Worm (Caenorhabditis elegans) whole organism, young adult: ENCODE data around the gene egg-3.

Experiments used
- B0019.2 ChIP-seq: fragments of 200-800 bp; sonication (Bioruptor generic); conservative IDR thresholded peaks from 2 replicates; pipeline ENCODE4 v1.3.6; 2022; ENCODE audit warnings: missing genetic modification reagents, missing genetic modification characterization, missing compliant biosample characterization
- B0336.3 ChIP-seq: fragments of 200-800 bp; sonication (Bioruptor generic); IDR thresholded peaks from 2 replicates; pipeline ENCODE4 v1.3.6; 2022; ENCODE audit warnings: missing genetic modification characterization, missing compliant biosample characterization
- C17E4.6 ChIP-seq: fragments of 200-800 bp; sonication (Bioruptor generic); IDR thresholded peaks from 2 replicates; pipeline ENCODE4 v1.3.6; 2022; ENCODE audit warnings: missing genetic modification reagents, missing genetic modification characterization, missing compliant biosample characterization
- D2030.7 ChIP-seq: fragments of 200-800 bp; sonication (Bioruptor generic); IDR thresholded peaks from 2 replicates; pipeline ENCODE4 v1.3.6; 2022; ENCODE audit warnings: missing genetic modification reagents, missing genetic modification characterization, missing compliant biosample characterization
- F23B12.7 ChIP-seq: sonication (generic microtip); optimal IDR thresholded peaks from 2 replicates; lab custom pipeline; 2017; ENCODE audit warnings: missing genetic modification characterization, mild to moderate bottlenecking, missing compliant biosample characterization, antibody characterized with exemption, moderate library complexity; ENCODE audit not compliant: insufficient read depth
- F39B2.1 ChIP-seq: fragments of 200-800 bp; sonication (Bioruptor generic); IDR thresholded peaks from 2 replicates; pipeline ENCODE4 v1.3.6; 2022; ENCODE audit warnings: missing genetic modification reagents, missing genetic modification characterization, missing compliant biosample characterization
- F49E8.2 ChIP-seq: sonication (generic microtip); optimal IDR thresholded peaks from 3 replicates; lab custom pipeline; 2017; ENCODE audit warnings: missing genetic modification characterization, mild to moderate bottlenecking, missing compliant biosample characterization, antibody characterized with exemption, moderate library complexity; ENCODE audit not compliant: insufficient read depth
- F55B11.4 ChIP-seq: sonication (generic microtip); optimal IDR thresholded peaks from 2 replicates; lab custom pipeline; 2016; ENCODE audit warnings: missing compliant biosample characterization, missing genetic modification characterization, borderline replicate concordance; ENCODE audit not compliant: insufficient read depth
- T26A5.8 ChIP-seq: sonication (generic microtip); optimal IDR thresholded peaks from 2 replicates; lab custom pipeline; 2016; ENCODE audit warnings: missing genetic modification characterization, missing compliant biosample characterization
- Y53F4B.3 ChIP-seq: fragments of 200-800 bp; sonication (Bioruptor generic); IDR thresholded peaks from 2 replicates; pipeline ENCODE4 v1.3.6; 2022; ENCODE audit warnings: missing genetic modification reagents, missing genetic modification characterization, missing compliant biosample characterization
- Y79H2A.3 ChIP-seq: fragments of 200-800 bp; sonication (Bioruptor generic); conservative IDR thresholded peaks from 2 replicates; pipeline ENCODE4 v1.3.6; 2022; ENCODE audit warnings: missing genetic modification reagents, missing genetic modification characterization, missing compliant biosample characterization
- ZK185.1 ChIP-seq: sonication (generic microtip); optimal IDR thresholded peaks from 2 replicates; lab custom pipeline; 2016; ENCODE audit warnings: mild to moderate bottlenecking, missing genetic modification characterization, missing compliant biosample characterization; ENCODE audit not compliant: poor library complexity, severe bottlenecking
- athp-1 ChIP-seq: sonication (generic microtip); optimal IDR thresholded peaks from 2 replicates; lab custom pipeline; 2017; ENCODE audit warnings: mild to moderate bottlenecking, missing genetic modification characterization, missing compliant biosample characterization
- attf-5 ChIP-seq: fragments of 200-800 bp; sonication (Bioruptor generic); optimal IDR thresholded peaks from 2 replicates; lab custom pipeline; 2018; ENCODE audit warnings: mild to moderate bottlenecking, missing genetic modification characterization, missing compliant biosample characterization
- attf-6 ChIP-seq: fragments of 200-800 bp; sonication (Bioruptor generic); IDR thresholded peaks from 2 replicates; pipeline ENCODE4 v1.3.6; 2022; ENCODE audit warnings: missing genetic modification reagents, missing genetic modification characterization, missing compliant biosample characterization
- bed-1 ChIP-seq: fragments of 200-800 bp; sonication (Bioruptor generic); IDR thresholded peaks from 2 replicates; pipeline ENCODE4 v1.3.6; 2022; ENCODE audit warnings: missing genetic modification reagents, missing genetic modification characterization, missing compliant biosample characterization
- bed-2 ChIP-seq: fragments of 200-800 bp; sonication (Bioruptor generic); IDR thresholded peaks from 2 replicates; pipeline ENCODE4 v1.3.6; 2022; ENCODE audit warnings: missing genetic modification reagents, missing genetic modification characterization, missing compliant biosample characterization
- ceh-100 ChIP-seq: fragments of 200-800 bp; sonication (Bioruptor generic); IDR thresholded peaks from 2 replicates; pipeline ENCODE4 v1.3.6; 2022; ENCODE audit warnings: missing genetic modification reagents, missing genetic modification characterization, missing compliant biosample characterization
- ceh-40 ChIP-seq: fragments of 200-800 bp; sonication (Bioruptor generic); IDR thresholded peaks from 2 replicates; pipeline ENCODE4 v1.3.6; 2022; ENCODE audit warnings: missing genetic modification characterization, missing compliant biosample characterization
- dox-1 ChIP-seq: fragments of 200-800 bp; sonication (Bioruptor generic); IDR thresholded peaks from 2 replicates; pipeline ENCODE4 v1.3.6; 2022; ENCODE audit warnings: missing genetic modification reagents, missing genetic modification characterization, missing compliant biosample characterization
- dpl-1 ChIP-seq: fragments of 150-350 bp; optimal IDR thresholded peaks from 2 replicates; lab custom pipeline; 2014; ENCODE audit warnings: missing biosample characterization, missing genetic modification reagents, missing genetic modification characterization
- efl-1 ChIP-seq: fragments of 150-350 bp; optimal IDR thresholded peaks from 2 replicates; lab custom pipeline; 2014; ENCODE audit warnings: missing biosample characterization, missing genetic modification reagents, missing genetic modification characterization
- ekl-4 ChIP-seq: fragments of 200-800 bp; sonication (Bioruptor generic); IDR thresholded peaks from 2 replicates; pipeline ENCODE4 v1.3.6; 2022; ENCODE audit warnings: missing genetic modification reagents, missing genetic modification characterization, missing compliant biosample characterization
- fkh-3 ChIP-seq: sonication (generic microtip); optimal IDR thresholded peaks from 2 replicates; lab custom pipeline; 2016; ENCODE audit warnings: mild to moderate bottlenecking, missing genetic modification characterization, missing compliant biosample characterization
- gei-17 ChIP-seq: fragments of 200-800 bp; sonication (Bioruptor generic); optimal IDR thresholded peaks from 2 replicates; lab custom pipeline; 2018; ENCODE audit warnings: mild to moderate bottlenecking, missing genetic modification characterization, missing compliant biosample characterization
- hlh-26 ChIP-seq: fragments of 200-800 bp; sonication (Bioruptor generic); conservative IDR thresholded peaks from 2 replicates; pipeline ENCODE4 v1.3.6; 2022; ENCODE audit warnings: missing genetic modification reagents, missing genetic modification characterization, missing compliant biosample characterization
- hmg-1.2 ChIP-seq: fragments of 200-800 bp; sonication (Bioruptor generic); IDR thresholded peaks from 2 replicates; pipeline ENCODE4 v1.3.6; 2022; ENCODE audit warnings: missing genetic modification reagents, missing genetic modification characterization, missing compliant biosample characterization
- hmg-20 ChIP-seq: fragments of 200-800 bp; sonication (Bioruptor generic); IDR thresholded peaks from 2 replicates; pipeline ENCODE4 v1.3.6; 2022; ENCODE audit warnings: missing genetic modification reagents, missing genetic modification characterization, missing compliant biosample characterization
- let-526 ChIP-seq: fragments of 200-800 bp; sonication (Bioruptor generic); IDR thresholded peaks from 2 replicates; pipeline ENCODE4 v1.3.6; 2022; ENCODE audit warnings: missing genetic modification reagents, missing genetic modification characterization, missing compliant biosample characterization
- let-607 ChIP-seq, 2 experiments: fragments of 200-800 bp in 1 of 2; sonication (Bioruptor generic) in 1 of 2; sonication (generic microtip) in 1 of 2; optimal IDR thresholded peaks; 2 replicates each; lab custom pipeline; 2016 to 2018; ENCODE audit warnings: mild to moderate bottlenecking in 2 of 2, missing compliant biosample characterization in 2 of 2, missing genetic modification characterization in 2 of 2, moderate library complexity in 2 of 2, missing genotype in 1 of 2
- lin-35 ChIP-seq, 3 experiments: fragments of 150-350 bp in 2 of 3; sonication (generic microtip) in 1 of 3; optimal IDR thresholded peaks; 2 replicates each; lab custom pipeline; 2014 to 2018; ENCODE audit warnings: missing biosample characterization in 3 of 3, missing genetic modification characterization in 3 of 3, missing genetic modification reagents in 3 of 3
- lin-40 ChIP-seq: sonication (generic microtip); optimal IDR thresholded peaks from 2 replicates; lab custom pipeline; 2016; ENCODE audit warnings: missing genetic modification characterization, mild to moderate bottlenecking, missing compliant biosample characterization, missing genotype, missing genetic modification reagents
- lin-54 ChIP-seq: fragments of 200-800 bp; sonication (Bioruptor generic); optimal IDR thresholded peaks from 2 replicates; lab custom pipeline; 2018; ENCODE audit warnings: mild to moderate bottlenecking, missing genetic modification characterization, missing compliant biosample characterization
- mxl-1 ChIP-seq: sonication (generic microtip); optimal IDR thresholded peaks from 2 replicates; lab custom pipeline; 2016; ENCODE audit warnings: missing genetic modification characterization, missing compliant biosample characterization
- nfya-2 ChIP-seq: fragments of 200-800 bp; sonication (Bioruptor generic); IDR thresholded peaks from 2 replicates; pipeline ENCODE4 v1.3.6; 2022; ENCODE audit warnings: missing genetic modification reagents, missing genetic modification characterization, missing compliant biosample characterization
- nhr-179 ChIP-seq: sonication (generic microtip); optimal IDR thresholded peaks from 2 replicates; lab custom pipeline; 2016; ENCODE audit warnings: mild to moderate bottlenecking, missing genetic modification characterization, missing compliant biosample characterization
- nhr-90 ChIP-seq: sonication (generic microtip); optimal IDR thresholded peaks from 2 replicates; lab custom pipeline; 2016; ENCODE audit warnings: missing genotype, mild to moderate bottlenecking, missing genetic modification characterization, missing compliant biosample characterization
- rcor-1 ChIP-seq: fragments of 200-800 bp; sonication (Bioruptor generic); IDR thresholded peaks from 2 replicates; pipeline ENCODE4 v1.3.6; 2022; ENCODE audit warnings: missing genetic modification reagents, missing genetic modification characterization, missing compliant biosample characterization
- repo-1 ChIP-seq: sonication (generic microtip); optimal IDR thresholded peaks from 2 replicates; lab custom pipeline; 2017; ENCODE audit warnings: mild to moderate bottlenecking, missing genetic modification characterization, missing compliant biosample characterization
- rpc-1 ChIP-seq, 2 experiments: fragments of 150-350 bp in 1 of 2; sonication (generic microtip) in 1 of 2; optimal IDR thresholded peaks; 2 replicates each; lab custom pipeline; 2014 to 2018; ENCODE audit warnings: missing biosample characterization in 1 of 2, missing genetic modification characterization in 1 of 2, missing genetic modification reagents in 1 of 2, missing genotype in 1 of 2
- sdz-38 ChIP-seq: sonication (generic microtip); optimal IDR thresholded peaks from 2 replicates; lab custom pipeline; 2016; ENCODE audit warnings: missing genotype, missing genetic modification characterization, missing compliant biosample characterization
- sea-2 ChIP-seq: fragments of 200-800 bp; sonication (Bioruptor generic); IDR thresholded peaks from 2 replicates; pipeline ENCODE4 v1.3.6; 2022; ENCODE audit warnings: missing genetic modification characterization, missing compliant biosample characterization
- snpc-3.4 ChIP-seq: sonication (generic microtip); optimal IDR thresholded peaks from 2 replicates; lab custom pipeline; 2017; ENCODE audit warnings: missing genetic modification characterization, mild to moderate bottlenecking, missing compliant biosample characterization, antibody characterized with exemption, moderate library complexity, missing genotype, missing genetic modification reagents
- somi-1 ChIP-seq: fragments of 200-800 bp; sonication (Bioruptor generic); optimal IDR thresholded peaks from 2 replicates; lab custom pipeline; 2018; ENCODE audit warnings: mild to moderate bottlenecking, missing genetic modification characterization, missing compliant biosample characterization
- sptf-2 ChIP-seq: fragments of 200-800 bp; sonication (Bioruptor generic); optimal IDR thresholded peaks from 2 replicates; lab custom pipeline; 2018; ENCODE audit warnings: mild to moderate bottlenecking, missing genetic modification characterization, missing compliant biosample characterization
- tbp1 ChIP-seq: fragments of 200-800 bp; sonication (Bioruptor generic); optimal IDR thresholded peaks from 2 replicates; lab custom pipeline; 2018; ENCODE audit warnings: mild to moderate bottlenecking, missing genetic modification characterization, missing compliant biosample characterization
- ztf-22 ChIP-seq: fragments of 200-800 bp; sonication (Bioruptor generic); optimal IDR thresholded peaks from 2 replicates; lab custom pipeline; 2018; ENCODE audit warnings: mild to moderate bottlenecking, missing genetic modification characterization, moderate library complexity, missing compliant biosample characterization
- ztf-3 ChIP-seq: fragments of 200-800 bp; sonication (Bioruptor generic); optimal IDR thresholded peaks from 2 replicates; lab custom pipeline; 2018; ENCODE audit warnings: mild to moderate bottlenecking, missing genetic modification characterization, missing compliant biosample characterization
- ztf-6 ChIP-seq: fragments of 200-800 bp; sonication (Bioruptor generic); IDR thresholded peaks from 2 replicates; pipeline ENCODE4 v1.3.6; 2022; ENCODE audit warnings: missing genetic modification reagents, missing genetic modification characterization, missing compliant biosample characterization

Gene egg-3

ce11 chrII:10884396-10884795 is at the start of gene egg-3:
Gene egg-3, minus strand, starts transcription at chrII:10884441.
- TF ChIP-seq dpl-1 (GFP tag; lab: Kevin White, UChicago) (peak; percentile 83), let-526 (GFP tag; lab: Robert Waterston, UW) (no peak), ztf-6 (no peak), fkh-3 (tag; lab: Kevin White, UChicago) (no peak), Y53F4B.3 (no peak), bed-1 (GFP tag; lab: Robert Waterston, UW) (no peak), B0336.3 (GFP tag; lab: Robert Waterston, UW) (no peak), repo-1 (no peak), attf-5 (GFP tag; lab: Kevin White, UChicago) (no peak), let-607 (tag; optimal IDR thresholded peaks at IDR 0.05; lab: Kevin White, UChicago) (no peak), rpc-1 (optimal IDR thresholded peaks at IDR 0.05; lab: Kevin White, UChicago) (no peak), rpc-1 (tag; optimal IDR thresholded peaks at IDR 0.05; lab: Kevin White, UChicago) (no peak), rcor-1 (GFP tag; lab: Robert Waterston, UW) (no peak), ztf-22 (GFP tag; lab: Kevin White, UChicago) (no peak), snpc-3.4 (peak; percentile 47), hmg-20 (GFP tag; lab: Robert Waterston, UW) (no peak), gei-17 (GFP tag; lab: Kevin White, UChicago) (no peak), sea-2 (no peak), F39B2.1 (no peak), ceh-100 (GFP tag; lab: Robert Waterston, UW) (no peak), lin-35 (GFP tag; optimal IDR thresholded peaks at IDR 0.05; lab: Kevin White, UChicago) (peak in 1 of 3 experiments; percentile 52), hmg-1.2 (GFP tag; lab: Robert Waterston, UW) (peak; percentile 18; the same call in 1 of the 2 replicates), lin-54 (GFP tag; lab: Kevin White, UChicago) (peak; percentile 73), T26A5.8 (no peak), F23B12.7 (tag; lab: Kevin White, UChicago) (no peak), ekl-4 (no peak), efl-1 (GFP tag; lab: Kevin White, UChicago) (peak; percentile 93), D2030.7 (GFP tag; lab: Robert Waterston, UW) (peak; percentile 82; the same call in 1 of the 2 replicates), attf-6 (GFP tag; lab: Robert Waterston, UW) (no peak), bed-2 (GFP tag; lab: Robert Waterston, UW) (no peak), somi-1 (GFP tag; lab: Kevin White, UChicago) (no peak), tbp1 (GFP tag; lab: Kevin White, UChicago) (peak; percentile 22), nhr-90 (tag; lab: Kevin White, UChicago) (no peak), B0019.2 (GFP tag; lab: Robert Waterston, UW) (no peak), sdz-38 (tag; lab: Kevin White, UChicago) (no peak), F55B11.4 (tag; lab: Kevin White, UChicago) (no peak), F49E8.2 (tag; lab: Kevin White, UChicago) (peak; percentile 53), sptf-2 (GFP tag; lab: Kevin White, UChicago) (no peak), Y79H2A.3 (GFP tag; lab: Robert Waterston, UW) (no peak), C17E4.6 (GFP tag; lab: Robert Waterston, UW) (no peak), lin-40 (tag; lab: Kevin White, UChicago) (no peak), ceh-40 (no peak), hlh-26 (no peak), athp-1 (tag; lab: Kevin White, UChicago) (no peak), dox-1 (GFP tag; lab: Robert Waterston, UW) (0 out of 2 replicates have a peak, but pooled peaks have one; percentile 50), mxl-1 (tag; lab: Kevin White, UChicago) (no peak), nfya-2 (GFP tag; lab: Robert Waterston, UW) (no peak), ztf-3 (GFP tag; lab: Kevin White, UChicago) (no peak), ZK185.1 (tag; lab: Kevin White, UChicago) (no peak), nhr-179 (tag; lab: Kevin White, UChicago) (no peak)
